Worm (Caenorhabditis elegans) whole organism, L4 larva: Measurements from ENCODE around the gene rps-28.

Source experiments
- F10B5.3 ChIP-seq: sonication (generic microtip); optimal IDR thresholded peaks from 2 replicates; lab custom pipeline; 2016; ENCODE audit warnings: mild to moderate bottlenecking, missing genetic modification characterization, missing compliant biosample characterization
- F26F4.8 ChIP-seq: fragments of 200-800 bp; sonication (Bioruptor generic); conservative IDR thresholded peaks from 2 replicates; pipeline ENCODE4 v1.3.6; 2022; ENCODE audit warnings: missing genetic modification characterization, missing compliant biosample characterization
- F37D6.2 ChIP-seq: sonication (generic microtip); optimal IDR thresholded peaks from 2 replicates; lab custom pipeline; 2016; ENCODE audit warnings: mild to moderate bottlenecking, missing genetic modification characterization, missing compliant biosample characterization
- T20F7.1 ChIP-seq: fragments of 200-800 bp; sonication (Bioruptor generic); optimal IDR thresholded peaks from 2 replicates; lab custom pipeline; 2018; ENCODE audit warnings: mild to moderate bottlenecking, missing genetic modification characterization, missing compliant biosample characterization
- Y48G9A.11 ChIP-seq: fragments of 200-800 bp; sonication (Bioruptor generic); IDR thresholded peaks from 2 replicates; pipeline ENCODE4 v1.3.6; 2022; ENCODE audit warnings: missing genetic modification reagents, missing genetic modification characterization, missing compliant biosample characterization
- Y75B8A.6 ChIP-seq: fragments of 200-800 bp; sonication (Bioruptor generic); IDR thresholded peaks from 2 replicates; pipeline ENCODE4 v1.3.6; 2022; ENCODE audit warnings: missing genetic modification reagents, missing genetic modification characterization, missing compliant biosample characterization
- ama-1 ChIP-seq: fragments of 150-350 bp; optimal IDR thresholded peaks from 2 replicates; lab custom pipeline; 2014; ENCODE audit warnings: inconsistent platforms, mixed read lengths
- arid-1 ChIP-seq: fragments of 200-800 bp; sonication (Bioruptor generic); conservative IDR thresholded peaks from 2 replicates; pipeline ENCODE4 v1.3.6; 2022; ENCODE audit warnings: missing genetic modification reagents, missing genetic modification characterization, missing compliant biosample characterization
- ceh-62 ChIP-seq: sonication (generic microtip); optimal IDR thresholded peaks from 2 replicates; lab custom pipeline; 2017; ENCODE audit warnings: missing biosample characterization, missing genetic modification characterization
- cey-2 ChIP-seq: sonication (generic microtip); optimal IDR thresholded peaks from 3 replicates; lab custom pipeline; 2017; ENCODE audit warnings: missing genetic modification characterization, mild to moderate bottlenecking, missing compliant biosample characterization, antibody characterized with exemption, borderline replicate concordance; ENCODE audit not compliant: insufficient read depth
- daf-12 ChIP-seq: fragments of 150-350 bp; optimal IDR thresholded peaks from 2 replicates; lab custom pipeline; 2014; ENCODE audit warnings: missing biosample characterization, missing genetic modification reagents, missing genetic modification characterization
- dmd-6 ChIP-seq: fragments of 200-800 bp; sonication (Bioruptor generic); IDR thresholded peaks from 2 replicates; pipeline ENCODE4 v1.3.6; 2022; ENCODE audit warnings: missing genetic modification reagents, missing genetic modification characterization, missing compliant biosample characterization
- dmd-9 ChIP-seq: fragments of 200-800 bp; sonication (Bioruptor generic); IDR thresholded peaks from 2 replicates; pipeline ENCODE4 v1.3.6; 2022; ENCODE audit warnings: missing genetic modification reagents, missing genetic modification characterization, missing compliant biosample characterization
- duxl-1 ChIP-seq: sonication (generic microtip); optimal IDR thresholded peaks from 2 replicates; lab custom pipeline; 2016; ENCODE audit warnings: mild to moderate bottlenecking, missing genetic modification characterization, moderate library complexity, missing compliant biosample characterization; ENCODE audit not compliant: poor library complexity
- dve-1 ChIP-seq: sonication (generic microtip); optimal IDR thresholded peaks from 2 replicates; lab custom pipeline; 2017; ENCODE audit warnings: antibody characterized with exemption, mild to moderate bottlenecking, missing genetic modification characterization, missing compliant biosample characterization; ENCODE audit not compliant: insufficient read depth
- egl-27 ChIP-seq: sonication (generic microtip); optimal IDR thresholded peaks from 3 replicates; lab custom pipeline; 2017; ENCODE audit warnings: missing biosample characterization, missing genetic modification reagents, missing genetic modification characterization
- egl-43 ChIP-seq: fragments of 200-800 bp; sonication (Bioruptor generic); IDR thresholded peaks from 2 replicates; pipeline ENCODE4 v1.3.6; 2022; ENCODE audit warnings: missing genetic modification reagents, missing genetic modification characterization, missing compliant biosample characterization
- gei-8 ChIP-seq: fragments of 200-800 bp; sonication (Bioruptor generic); optimal IDR thresholded peaks from 2 replicates; lab custom pipeline; 2018; ENCODE audit warnings: mild to moderate bottlenecking, missing genetic modification characterization, missing compliant biosample characterization
- hif-1 ChIP-seq, 2 experiments: sonication (generic microtip); optimal IDR thresholded peaks; 2 replicates each; lab custom pipeline; 2016 to 2017; ENCODE audit warnings: missing compliant biosample characterization in 2 of 2, missing genetic modification characterization in 2 of 2, missing genetic modification reagents in 2 of 2, missing genotype in 2 of 2, mild to moderate bottlenecking in 1 of 2
- hlh-30 ChIP-seq: sonication (generic microtip); optimal IDR thresholded peaks from 2 replicates; lab custom pipeline; 2017; ENCODE audit warnings: antibody characterized with exemption, mild to moderate bottlenecking, missing genetic modification characterization, missing compliant biosample characterization; ENCODE audit not compliant: insufficient read depth
- jun-1 ChIP-seq: fragments of 150-350 bp; optimal IDR thresholded peaks from 2 replicates; lab custom pipeline; 2014; ENCODE audit warnings: missing biosample characterization, missing genetic modification reagents, missing genetic modification characterization
- lin-13 ChIP-seq: fragments of 150-350 bp; optimal IDR thresholded peaks from 2 replicates; lab custom pipeline; 2014; ENCODE audit warnings: missing biosample characterization, missing genetic modification reagents, missing genetic modification characterization
- lin-15B ChIP-seq: fragments of 150-350 bp; sonication (generic microtip); optimal IDR thresholded peaks from 3 replicates; lab custom pipeline; 2014; ENCODE audit warnings: missing biosample characterization, missing genetic modification characterization
- lin-39 ChIP-seq: fragments of 150-350 bp; optimal IDR thresholded peaks from 2 replicates; lab custom pipeline; 2014; ENCODE audit warnings: missing biosample characterization, missing genetic modification reagents, missing genetic modification characterization
- lsy-2 ChIP-seq, 2 experiments: fragments of 150-350 bp in 1 of 2; sonication (generic microtip) in 1 of 2; optimal IDR thresholded peaks; 2 replicates each; lab custom pipeline; 2014 to 2017; ENCODE audit warnings: missing biosample characterization in 2 of 2, missing genetic modification characterization in 2 of 2
- madf-9 ChIP-seq: fragments of 200-800 bp; sonication (Bioruptor generic); conservative IDR thresholded peaks from 2 replicates; pipeline ENCODE4 v1.3.6; 2022; ENCODE audit warnings: missing genetic modification reagents, missing genetic modification characterization, missing compliant biosample characterization
- mdl-1 ChIP-seq, 2 experiments: fragments of 150-350 bp in 1 of 2; sonication (generic microtip) in 1 of 2; optimal IDR thresholded peaks; 2 replicates each; lab custom pipeline; 2014 to 2017; ENCODE audit warnings: missing biosample characterization in 2 of 2, missing genetic modification characterization in 2 of 2
- mep-1 ChIP-seq: fragments of 150-350 bp; sonication (generic microtip); optimal IDR thresholded peaks from 3 replicates; lab custom pipeline; 2014; ENCODE audit warnings: missing biosample characterization, missing genetic modification characterization
- mxl-2 ChIP-seq: fragments of 200-800 bp; sonication (Bioruptor generic); conservative IDR thresholded peaks from 2 replicates; pipeline ENCODE4 v1.3.6; 2022; ENCODE audit warnings: missing genetic modification reagents, missing genetic modification characterization, missing compliant biosample characterization
- mxl-3 ChIP-seq: fragments of 200-800 bp; sonication (Bioruptor generic); optimal IDR thresholded peaks from 2 replicates; lab custom pipeline; 2018; ENCODE audit warnings: mild to moderate bottlenecking, missing genetic modification characterization, missing compliant biosample characterization
- nhr-28 ChIP-seq: fragments of 150-350 bp; optimal IDR thresholded peaks from 2 replicates; lab custom pipeline; 2014; ENCODE audit warnings: missing biosample characterization, missing genetic modification characterization
- nhr-6 ChIP-seq: fragments of 150-350 bp; optimal IDR thresholded peaks from 2 replicates; lab custom pipeline; 2014; ENCODE audit warnings: missing biosample characterization, missing genetic modification characterization
- nhr-77 ChIP-seq: fragments of 150-350 bp; optimal IDR thresholded peaks from 2 replicates; lab custom pipeline; 2014; ENCODE audit warnings: missing biosample characterization, missing genetic modification characterization
- pha-4 ChIP-seq, 2 experiments: fragments of 150-350 bp in 1 of 2; fragments of 200-800 bp in 1 of 2; sonication (Bioruptor generic) in 1 of 2; IDR thresholded peaks in 1 of 2; optimal IDR thresholded peaks in 1 of 2; 2 replicates each; pipeline versions ENCODE4 v1.3.6 to Lab custom; 2014 to 2022; ENCODE audit warnings: missing genetic modification characterization in 2 of 2, missing genetic modification reagents in 2 of 2, missing biosample characterization in 1 of 2, missing compliant biosample characterization in 1 of 2
- saeg-2 ChIP-seq: fragments of 200-800 bp; sonication (Bioruptor generic); IDR thresholded peaks from 2 replicates; pipeline ENCODE4 v1.3.6; 2022; ENCODE audit warnings: missing genetic modification reagents, missing genetic modification characterization, missing compliant biosample characterization
- set-16 ChIP-seq: fragments of 200-800 bp; sonication (Bioruptor generic); IDR thresholded peaks from 2 replicates; pipeline ENCODE4 v1.3.6; 2022; ENCODE audit warnings: missing genetic modification reagents, missing genetic modification characterization, missing compliant biosample characterization
- snpc-1.2 ChIP-seq: fragments of 200-800 bp; sonication (Bioruptor generic); IDR thresholded peaks from 2 replicates; pipeline ENCODE4 v1.3.6; 2022; ENCODE audit warnings: missing genetic modification reagents, missing genetic modification characterization, missing compliant biosample characterization
- unc-130 ChIP-seq: sonication (generic microtip); optimal IDR thresholded peaks from 2 replicates; lab custom pipeline; 2016; ENCODE audit warnings: missing genetic modification reagents, missing genetic modification characterization, missing compliant biosample characterization
- unc-62 ChIP-seq, 3 experiments: fragments of 150-350 bp in 1 of 3; sonication (generic microtip); optimal IDR thresholded peaks in 2 of 3; peaks in 1 of 3; 1 replicate in 1 of 3; 2 replicates in 2 of 3; lab custom pipeline; 2014 to 2017; ENCODE audit warnings: missing biosample characterization in 3 of 3, missing genetic modification characterization in 3 of 3, missing genetic modification reagents in 3 of 3, missing genotype in 1 of 3
- ztf-7 ChIP-seq: fragments of 150-350 bp; optimal IDR thresholded peaks from 2 replicates; lab custom pipeline; 2014; ENCODE audit warnings: missing biosample characterization, missing genetic modification characterization

rps-28 gene

DNA sequence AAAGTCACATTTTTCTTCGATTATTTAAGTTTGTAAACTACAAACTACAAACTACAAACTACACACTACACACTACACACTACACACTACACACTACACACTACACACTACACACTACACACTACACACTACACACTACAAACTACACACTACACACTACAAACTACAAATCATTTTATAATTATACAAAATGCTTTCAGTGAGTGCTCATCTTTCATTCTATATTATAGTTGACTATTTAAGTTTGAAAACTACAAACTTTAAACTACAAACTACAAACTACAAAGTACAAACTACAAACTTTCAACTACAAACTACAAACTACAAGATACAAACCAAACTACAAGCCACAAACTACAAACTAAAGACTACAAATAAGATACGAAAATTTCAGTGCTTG, 35.0 kb upstream of the rps-28 start:
- TF ChIP-seq lin-13 (GFP tag; lab: Kevin White, UChicago) (peak; percentile 76), Y75B8A.6 (no peak), hlh-30 (tag; lab: Kevin White, UChicago) (no peak), nhr-77 (tag; lab: Kevin White, UChicago) (peak; percentile 55), mep-1 (tag; lab: Kevin White, UChicago) (peak; percentile 10), nhr-28 (tag; lab: Kevin White, UChicago) (peak; percentile 100)
- TF ChIP-seq, all 104 proteins: peak for 4

ce11 chrIV:1626342-1626855, 33.1 kb upstream of the rps-28 start, which contains the start of gene nhr-146:
Gene nhr-146 (plus strand): TSS chrIV:1626805.
- TF ChIP-seq lin-39 (tag; lab: Kevin White, UChicago): no peak
- no peak for TF ChIP-seq F10B5.3 (tag; lab: Kevin White, UChicago)
- peak in 1 of 2 experiments; percentile 91 for TF ChIP-seq unc-62 (GFP tag; optimal IDR thresholded peaks at IDR 0.05 in 1 of 2; lab: Kevin White, UChicago)
- TF ChIP-seq unc-62 (tag; optimal IDR thresholded peaks at IDR 0.05; lab: Kevin White, UChicago): no peak
- TF ChIP-seq dmd-9: no peak

DNA sequence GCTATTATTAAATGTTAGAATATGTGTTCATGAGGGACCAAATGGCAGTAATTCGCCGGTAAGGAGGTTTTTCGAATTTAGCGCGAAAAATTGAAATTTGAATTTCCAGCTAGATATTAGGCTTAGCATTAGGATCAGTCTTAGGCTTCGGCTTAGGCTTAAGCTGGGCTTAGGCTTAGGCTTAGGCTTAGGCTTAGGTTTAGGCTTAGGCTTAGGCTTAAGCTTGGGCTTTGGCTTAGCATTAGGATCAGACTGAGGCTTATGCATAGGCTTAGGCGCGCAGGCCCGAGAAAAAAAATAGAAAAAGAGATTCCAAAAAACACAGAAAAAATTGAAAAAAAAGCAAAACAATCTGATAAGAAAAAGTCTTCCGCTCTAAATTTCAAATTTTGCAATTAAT, 31.2 kb upstream of the rps-28 start:
- TF ChIP-seq unc-130: no peak
- no peak for TF ChIP-seq F37D6.2
- TF ChIP-seq hif-1 (tag; optimal IDR thresholded peaks at IDR 0.05; lab: Kevin White, UChicago): no peak
- TF ChIP-seq mdl-1 (tag; optimal IDR thresholded peaks at IDR 0.05; lab: Kevin White, UChicago): no peak
- no peak for TF ChIP-seq mxl-3 (GFP tag; lab: Kevin White, UChicago)
- TF ChIP-seq egl-27: no peak
- no peak for TF ChIP-seq ama-1 (lab: Kevin White, UChicago)
- TF ChIP-seq ztf-7: no peak
- TF ChIP-seq nhr-6: no peak
- TF ChIP-seq arid-1 (GFP tag; lab: Robert Waterston, UW): no peak
- TF ChIP-seq lsy-2 (tag; optimal IDR thresholded peaks at IDR 0.05; lab: Kevin White, UChicago): no peak
- TF ChIP-seq nhr-77 (tag; lab: Kevin White, UChicago): no peak
- TF ChIP-seq Y48G9A.11 (GFP tag; lab: Robert Waterston, UW): no peak
- TF ChIP-seq jun-1: no peak
- no peak for TF ChIP-seq mxl-2
- TF ChIP-seq T20F7.1 (GFP tag; lab: Kevin White, UChicago): no peak

- TF ChIP-seq dmd-6 (GFP tag; lab: Robert Waterston, UW) (no peak), mep-1 (tag; lab: Kevin White, UChicago) (no peak), ceh-62 (tag; lab: Kevin White, UChicago) (no peak), duxl-1 (tag; lab: Kevin White, UChicago) (no peak), Y48G9A.11 (GFP tag; lab: Robert Waterston, UW) (0 out of 2 replicates have a peak, but pooled peaks have one; percentile 16), F26F4.8 (no peak), set-16 (GFP tag; lab: Robert Waterston, UW) (peak; percentile 61)
Measured at ce11 chrIV:1628730-1629129, 30.8 kb upstream of the rps-28 start.

ce11 chrIV:1631651-1632050, 27.8 kb upstream of the rps-28 start, which contains the start of gene cpg-24:
Gene cpg-24 (plus strand): TSS chrIV:1631951.
- no peak for TF ChIP-seq madf-9 (GFP tag; lab: Robert Waterston, UW)
- no peak for TF ChIP-seq snpc-1.2 (GFP tag; lab: Robert Waterston, UW)
- no peak for TF ChIP-seq pha-4 (GFP tag; IDR thresholded peaks at IDR 0.05; lab: Robert Waterston, UW)
- no peak for TF ChIP-seq pha-4 (tag; optimal IDR thresholded peaks at IDR 0.05; lab: Kevin White, UChicago)
- TF ChIP-seq nhr-6: no peak
- no peak for TF ChIP-seq dmd-9
- TF ChIP-seq duxl-1 (tag; lab: Kevin White, UChicago): no peak
- no peak for TF ChIP-seq gei-8
- TF ChIP-seq lin-15B (tag; lab: Kevin White, UChicago): no peak
- no peak for TF ChIP-seq dve-1
- no peak for TF ChIP-seq saeg-2 (GFP tag; lab: Robert Waterston, UW)
- no peak for TF ChIP-seq lsy-2 (tag; optimal IDR thresholded peaks at IDR 0.05; lab: Kevin White, UChicago)
- no peak for TF ChIP-seq arid-1 (GFP tag; lab: Robert Waterston, UW)
- TF ChIP-seq ama-1 (lab: Kevin White, UChicago): no peak
- no peak for TF ChIP-seq egl-43 (GFP tag; lab: Robert Waterston, UW)
- no peak for TF ChIP-seq Y48G9A.11 (GFP tag; lab: Robert Waterston, UW)
- TF ChIP-seq daf-12: no peak
- no peak for TF ChIP-seq cey-2
